Fruit fly (Drosophila melanogaster) whole organism, embryonic: Measurements from ENCODE around the gene Arl6IP1.

Source experiments
- Ada2b ChIP-seq: fragments of 200-800 bp; sonication (Bioruptor generic); IDR thresholded peaks from 2 replicates; pipeline ENCODE4 v1.3.6; 2022; ENCODE audit warnings: missing biosample characterization, missing genetic modification characterization
- B-H1 ChIP-seq: fragments of 200-800 bp; sonication (Bioruptor generic); IDR thresholded peaks from 3 replicates; pipeline ENCODE4 v1.3.6; 2022; ENCODE audit warnings: missing biosample characterization, missing genetic modification characterization
- Bteb2 ChIP-seq: fragments of 200-800 bp; sonication (Bioruptor generic); optimal IDR thresholded peaks from 2 replicates; lab custom pipeline; 2016; ENCODE audit warnings: missing biosample characterization, missing genetic modification characterization
- CG11456 ChIP-seq: fragments of 200-800 bp; sonication (Bioruptor generic); IDR thresholded peaks from 3 replicates; pipeline ENCODE4 v1.3.6; 2022; ENCODE audit warnings: missing biosample characterization, missing genetic modification characterization
- CG11504 ChIP-seq: fragments of 200-800 bp; sonication (Bioruptor generic); optimal IDR thresholded peaks from 3 replicates; lab custom pipeline; 2019; ENCODE audit warnings: missing biosample characterization, mild to moderate bottlenecking, missing genetic modification characterization, moderate library complexity
- CG12071 ChIP-seq: fragments of 200-800 bp; sonication (Bioruptor generic); optimal IDR thresholded peaks from 3 replicates; lab custom pipeline; 2018; ENCODE audit warnings: missing biosample characterization, mild to moderate bottlenecking, missing genetic modification characterization
- CG12155 ChIP-seq: fragments of 200-800 bp; sonication (Bioruptor generic); optimal IDR thresholded peaks from 3 replicates; lab custom pipeline; 2016; ENCODE audit warnings: missing biosample characterization, missing genetic modification characterization
- CG12942 ChIP-seq: fragments of 200-800 bp; sonication (Bioruptor generic); optimal IDR thresholded peaks from 3 replicates; lab custom pipeline; 2016; ENCODE audit warnings: missing biosample characterization, missing genetic modification characterization
- CG14667 ChIP-seq: fragments of 200-800 bp; sonication (Bioruptor generic); IDR thresholded peaks from 2 replicates; pipeline ENCODE4 v1.3.6; 2022; ENCODE audit warnings: missing biosample characterization, missing genetic modification characterization
- CG14710 ChIP-seq: fragments of 200-800 bp; sonication (Bioruptor generic); optimal IDR thresholded peaks from 3 replicates; lab custom pipeline; 2019; ENCODE audit warnings: missing biosample characterization, mild to moderate bottlenecking, missing genetic modification characterization, moderate library complexity
- CG17802 ChIP-seq: fragments of 200-800 bp; sonication (Bioruptor generic); optimal IDR thresholded peaks from 2 replicates; lab custom pipeline; 2018; ENCODE audit warnings: missing biosample characterization, mild to moderate bottlenecking, missing genetic modification characterization, moderate library complexity
- CG17829 ChIP-seq: fragments of 200-800 bp; optimal IDR thresholded peaks from 2 replicates; lab custom pipeline; 2019; ENCODE audit warnings: missing biosample characterization, mild to moderate bottlenecking, missing genetic modification characterization, moderate library complexity
- CG2199 ChIP-seq: fragments of 200-800 bp; sonication (Bioruptor generic); IDR thresholded peaks from 3 replicates; pipeline ENCODE4 v1.3.6; 2022; ENCODE audit warnings: missing biosample characterization, missing genetic modification characterization
- CG2889 ChIP-seq: fragments of 200-800 bp; sonication (Bioruptor generic); IDR thresholded peaks from 3 replicates; pipeline ENCODE4 v1.3.6; 2022; ENCODE audit warnings: missing biosample characterization, missing genetic modification characterization
- CG30020 ChIP-seq: fragments of 200-800 bp; optimal IDR thresholded peaks from 2 replicates; lab custom pipeline; 2019; ENCODE audit warnings: missing biosample characterization, mild to moderate bottlenecking, missing genetic modification characterization, moderate library complexity
- CG30431 ChIP-seq: fragments of 200-800 bp; sonication (Bioruptor generic); optimal IDR thresholded peaks from 2 replicates; lab custom pipeline; 2017; ENCODE audit warnings: missing biosample characterization, missing genetic modification characterization
- CG31441 ChIP-seq: fragments of 200-800 bp; sonication (Bioruptor generic); IDR thresholded peaks from 2 replicates; pipeline ENCODE4 v1.3.6; 2022; ENCODE audit warnings: missing biosample characterization, missing genetic modification characterization
- CG33557 ChIP-seq: fragments of 200-800 bp; sonication (Bioruptor generic); optimal IDR thresholded peaks from 2 replicates; lab custom pipeline; 2019; ENCODE audit warnings: missing biosample characterization, mild to moderate bottlenecking, missing genetic modification characterization, moderate library complexity
- CG4404 ChIP-seq: fragments of 200-800 bp; sonication (Bioruptor generic); IDR thresholded peaks from 2 replicates; pipeline ENCODE4 v1.3.6; 2022; ENCODE audit warnings: missing biosample characterization, missing genetic modification characterization
- CG5245 ChIP-seq: fragments of 200-800 bp; sonication (Bioruptor generic); optimal IDR thresholded peaks from 3 replicates; lab custom pipeline; 2016; ENCODE audit warnings: missing biosample characterization, missing genetic modification characterization
- CG6254 ChIP-seq: fragments of 200-800 bp; sonication (Bioruptor generic); optimal IDR thresholded peaks from 3 replicates; lab custom pipeline; 2017; ENCODE audit warnings: mild to moderate bottlenecking, missing biosample characterization, missing genetic modification reagents, missing genetic modification characterization
- CG7372 ChIP-seq: fragments of 200-800 bp; sonication (Bioruptor generic); IDR thresholded peaks from 2 replicates; pipeline ENCODE4 v1.3.6; 2022; ENCODE audit warnings: missing biosample characterization, missing genetic modification characterization
- CG8765 ChIP-seq: fragments of 200-800 bp; sonication (Bioruptor generic); IDR thresholded peaks from 2 replicates; pipeline ENCODE4 v1.3.6; 2022; ENCODE audit warnings: missing biosample characterization, missing genetic modification characterization
- CG9609 ChIP-seq: fragments of 200-800 bp; sonication (Bioruptor generic); optimal IDR thresholded peaks from 3 replicates; lab custom pipeline; 2016; ENCODE audit warnings: missing biosample characterization, missing genetic modification characterization
- CG9727 ChIP-seq: fragments of 200-800 bp; sonication (Bioruptor generic); optimal IDR thresholded peaks from 3 replicates; lab custom pipeline; 2017; ENCODE audit warnings: missing biosample characterization, mild to moderate bottlenecking, missing genetic modification characterization
- CG9817 ChIP-seq: fragments of 200-800 bp; sonication (Bioruptor generic); optimal IDR thresholded peaks from 2 replicates; lab custom pipeline; 2018; ENCODE audit warnings: missing biosample characterization, mild to moderate bottlenecking, missing genetic modification characterization, moderate library complexity
- Chrac-16 ChIP-seq: fragments of 200-800 bp; sonication (Bioruptor generic); optimal IDR thresholded peaks from 3 replicates; lab custom pipeline; 2016; ENCODE audit warnings: missing biosample characterization, missing genetic modification characterization
- H15 ChIP-seq: fragments of 200-800 bp; sonication (Bioruptor generic); IDR thresholded peaks from 3 replicates; pipeline ENCODE4 v1.3.6; 2022; ENCODE audit warnings: missing biosample characterization, missing genetic modification characterization
- Hr39 ChIP-seq: fragments of >200 bp; optimal IDR thresholded peaks from 2 replicates; lab custom pipeline; 2017
- NC2α ChIP-seq: fragments of 200-800 bp; sonication (Bioruptor generic); optimal IDR thresholded peaks from 2 replicates; lab custom pipeline; 2016; ENCODE audit warnings: missing biosample characterization, missing genetic modification characterization
- Optix ChIP-seq: fragments of 200-800 bp; sonication (Bioruptor generic); IDR thresholded peaks from 3 replicates; pipeline ENCODE4 v1.3.6; 2022; ENCODE audit warnings: missing biosample characterization, missing genetic modification characterization
- abd-A ChIP-seq: fragments of 200-800 bp; sonication (Bioruptor generic); optimal IDR thresholded peaks from 3 replicates; lab custom pipeline; 2019; ENCODE audit warnings: missing biosample characterization, mild to moderate bottlenecking, missing genetic modification characterization, moderate library complexity
- ara ChIP-seq: fragments of 200-800 bp; sonication (Bioruptor generic); IDR thresholded peaks from 2 replicates; pipeline ENCODE4 v1.3.6; 2022; ENCODE audit warnings: missing biosample characterization, missing genetic modification characterization
- dpn ChIP-seq, 2 experiments: fragments of 200-800 bp; sonication (Bioruptor generic); optimal IDR thresholded peaks; 3 replicates each; lab custom pipeline; 2016; ENCODE audit warnings: missing biosample characterization in 2 of 2, missing genetic modification characterization in 2 of 2
- her ChIP-seq: fragments of 200-800 bp; sonication (Bioruptor generic); optimal IDR thresholded peaks from 2 replicates; lab custom pipeline; 2016; ENCODE audit warnings: missing biosample characterization, missing genetic modification characterization
- hkb ChIP-seq, 2 experiments: fragments of 200-800 bp in 1 of 2; fragments of >200 bp in 1 of 2; sonication (Bioruptor generic) in 1 of 2; IDR thresholded peaks in 1 of 2; optimal IDR thresholded peaks in 1 of 2; 2 replicates each; pipeline versions ENCODE4 v1.3.6 to Lab custom; 2017 to 2022; ENCODE audit warnings: missing biosample characterization in 1 of 2, missing genetic modification characterization in 1 of 2
- kni ChIP-seq: fragments of 200-800 bp; sonication (Bioruptor generic); optimal IDR thresholded peaks from 3 replicates; lab custom pipeline; 2017; ENCODE audit warnings: mild to moderate bottlenecking, missing biosample characterization, missing genetic modification reagents, missing genetic modification characterization
- maf-S ChIP-seq: fragments of 200-800 bp; sonication (Bioruptor generic); optimal IDR thresholded peaks from 2 replicates; lab custom pipeline; 2016; ENCODE audit warnings: missing biosample characterization, missing genetic modification characterization
- nerfin-2 ChIP-seq: fragments of 200-800 bp; sonication (Bioruptor generic); IDR thresholded peaks from 2 replicates; pipeline ENCODE4 v1.3.6; 2022; ENCODE audit warnings: missing biosample characterization, missing genetic modification characterization; ENCODE audit not compliant: partially characterized antibody
- shn ChIP-seq: fragments of 200-800 bp; sonication (Bioruptor generic); optimal IDR thresholded peaks from 3 replicates; lab custom pipeline; 2016; ENCODE audit warnings: missing biosample characterization, missing genetic modification characterization
- slp2 ChIP-seq: fragments of 200-800 bp; sonication (Bioruptor generic); optimal IDR thresholded peaks from 2 replicates; lab custom pipeline; 2016; ENCODE audit warnings: missing biosample characterization, missing genetic modification characterization
- ssp ChIP-seq: fragments of 200-800 bp; sonication (Bioruptor generic); IDR thresholded peaks from 2 replicates; pipeline ENCODE4 v1.3.6; 2022; ENCODE audit warnings: missing biosample characterization, missing genetic modification characterization
- wek ChIP-seq: fragments of 200-800 bp; sonication (Bioruptor generic); optimal IDR thresholded peaks from 3 replicates; lab custom pipeline; 2018; ENCODE audit warnings: missing biosample characterization, mild to moderate bottlenecking, missing genetic modification characterization, moderate library complexity
- zf30C ChIP-seq: fragments of 200-800 bp; sonication (Bioruptor generic); optimal IDR thresholded peaks from 3 replicates; lab custom pipeline; 2018; ENCODE audit warnings: missing biosample characterization, mild to moderate bottlenecking, missing genetic modification characterization
- zfh2 ChIP-seq: fragments of 200-800 bp; sonication (Bioruptor generic); optimal IDR thresholded peaks from 2 replicates; lab custom pipeline; 2016; ENCODE audit warnings: missing biosample characterization, missing genetic modification characterization

The Arl6IP1 gene

dm6 chr3R:16673184-16673583 is 29.8 kb downstream of the Arl6IP1 start (continued):
- TF ChIP-seq ara (GFP tag; lab: Robert Waterston, UW) (peak; percentile 64), CG6254 (GFP tag; lab: Kevin White, UChicago) (no peak), CG30431 (peak; percentile 16), CG4404 (GFP tag; lab: Robert Waterston, UW) (peak; percentile 24; the same call in 1 of the 2 replicates), CG33557 (no peak), H15 (GFP tag; lab: Robert Waterston, UW) (no peak), CG9817 (no peak), CG17829 (tag; lab: Kevin White, UChicago) (peak; percentile 21), her (GFP tag; lab: Kevin White, UChicago) (no peak), Ada2b (GFP tag; lab: Robert Waterston, UW) (no peak), CG8765 (peak; percentile 71; the same call in 1 of the 2 replicates), CG14710 (tag; lab: Kevin White, UChicago) (peak; percentile 30), B-H1 (GFP tag; lab: Robert Waterston, UW) (0 out of 3 replicates have a peak, but pooled peaks have one; percentile 11), zfh2 (no peak), Chrac-16 (GFP tag; lab: Kevin White, UChicago) (peak; percentile 7), CG14667 (GFP tag; lab: Robert Waterston, UW) (no peak), CG17802 (tag; lab: Kevin White, UChicago) (no peak), CG2889 (0 out of 3 replicates have a peak, but pooled peaks have one; percentile 34), hkb (optimal IDR thresholded peaks at IDR 0.05; lab: Kevin White, UChicago) (no peak), hkb (GFP tag; IDR thresholded peaks at IDR 0.05; lab: Robert Waterston, UW) (no peak), Hr39 (lab: Kevin White, UChicago) (no peak), CG31441 (GFP tag; lab: Robert Waterston, UW) (0 out of 2 replicates have a peak, but pooled peaks have one; percentile 29), CG11504 (tag; lab: Kevin White, UChicago) (no peak), Optix (GFP tag; lab: Robert Waterston, UW) (peak; percentile 13; the same call in 1 of the 3 replicates), CG9727 (peak; percentile 13), CG30020 (tag; lab: Kevin White, UChicago) (no peak), maf-S (no peak), CG2199 (GFP tag; lab: Robert Waterston, UW) (no peak), CG7372 (no peak), dpn (GFP tag; optimal IDR thresholded peaks at IDR 0.05; lab: Kevin White, UChicago) (peak in 1 of 2 experiments; percentile 5), kni (no peak), CG12155 (GFP tag; lab: Kevin White, UChicago) (no peak), CG9609 (GFP tag; lab: Kevin White, UChicago) (no peak), shn (GFP tag; lab: Kevin White, UChicago) (no peak), zf30C (GFP tag; lab: Kevin White, UChicago) (no peak)
- TF ChIP-seq, all 482 proteins: peak for 53

dm6 chr3R:16676518-16676917 is 33.1 kb downstream of the Arl6IP1 start:
- TF ChIP-seq ssp (GFP tag; lab: Robert Waterston, UW) (no peak), CG11456 (GFP tag; lab: Robert Waterston, UW) (no peak), CG12071 (no peak), abd-A (no peak), slp2 (GFP tag; lab: Kevin White, UChicago) (no peak), CG30431 (no peak), nerfin-2 (GFP tag; lab: Robert Waterston, UW) (no peak), CG12942 (GFP tag; lab: Kevin White, UChicago) (no peak), Bteb2 (GFP tag; lab: Kevin White, UChicago) (no peak), CG5245 (GFP tag; lab: Kevin White, UChicago) (no peak), NC2α (GFP tag; lab: Kevin White, UChicago) (no peak), wek (GFP tag; lab: Kevin White, UChicago) (no peak)
- TF ChIP-seq, all 482 proteins: peak for 0
